Worm (Caenorhabditis elegans) whole organism, mixed stage, embryonic: ENCODE measurements around the gene idpc-2.

Experiments
- ceh-39 ChIP-seq: fragments of 150-350 bp; optimal IDR thresholded peaks from 2 replicates; lab custom pipeline; 2014; ENCODE audit warnings: missing biosample characterization, missing genetic modification characterization
- elt-1 ChIP-seq: sonication (generic microtip); optimal IDR thresholded peaks from 2 replicates; lab custom pipeline; 2017; ENCODE audit warnings: missing genetic modification characterization, mild to moderate bottlenecking, missing compliant biosample characterization, antibody characterized with exemption, moderate library complexity, borderline replicate concordance; ENCODE audit not compliant: insufficient read depth
- unc-62 ChIP-seq: fragments of 150-350 bp; optimal IDR thresholded peaks from 2 replicates; lab custom pipeline; 2014; ENCODE audit warnings: missing biosample characterization, missing genetic modification reagents, missing genetic modification characterization
- ztf-11 ChIP-seq: fragments of 150-350 bp; optimal IDR thresholded peaks from 2 replicates; lab custom pipeline; 2014; ENCODE audit warnings: missing biosample characterization, missing genetic modification characterization

DNA sequence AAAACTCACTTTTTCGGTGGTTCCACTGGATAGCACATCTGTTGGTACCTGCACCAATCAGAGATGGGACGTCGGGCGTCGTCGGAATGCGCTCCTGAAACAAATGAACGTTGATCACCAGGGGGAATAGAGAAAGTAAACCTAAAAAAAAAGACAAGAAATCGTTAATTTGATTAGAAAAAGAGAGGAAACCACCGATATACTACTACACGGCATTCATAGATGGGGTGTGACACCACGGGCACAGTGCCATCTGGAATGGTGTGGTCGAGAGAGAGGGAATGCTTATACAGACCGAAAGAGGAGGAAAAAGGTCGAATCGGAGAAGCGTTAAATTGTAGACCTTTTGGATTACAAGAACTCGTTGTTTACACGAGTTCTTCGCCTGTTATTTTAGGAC lies 33.0 kb downstream of the idpc-2 start, which contains the start of gene C10B5.3:
- TF ChIP-seq elt-1 (tag; lab: Kevin White, UChicago) = no peak
- no peak for TF ChIP-seq ceh-39 (tag; lab: Kevin White, UChicago)
- no peak for TF ChIP-seq unc-62 (GFP tag; lab: Kevin White, UChicago)
- no peak for TF ChIP-seq ztf-11 (tag; lab: Kevin White, UChicago)
